Worm (Caenorhabditis elegans) whole organism, mixed stage, embryonic: ENCODE results near the gene W05H9.2.
A peak's percentile ranks its signal among the peaks of the same experiment; 100 is the strongest.

Experiments used
- M03D4.4 ChIP-seq: sonication (generic microtip); optimal IDR thresholded peaks from 2 replicates; lab custom pipeline; 2017; ENCODE audit warnings: mild to moderate bottlenecking, missing genetic modification characterization, missing compliant biosample characterization
- bed-3 ChIP-seq: fragments of 200-800 bp; sonication (Bioruptor generic); optimal IDR thresholded peaks from 3 replicates; lab custom pipeline; 2018; ENCODE audit warnings: mild to moderate bottlenecking, missing genetic modification characterization, moderate library complexity, missing compliant biosample characterization
- blmp-1 ChIP-seq: fragments of 150-350 bp; optimal IDR thresholded peaks from 2 replicates; lab custom pipeline; 2014; ENCODE audit warnings: missing biosample characterization, missing genetic modification characterization
- ceh-39 ChIP-seq: fragments of 150-350 bp; optimal IDR thresholded peaks from 2 replicates; lab custom pipeline; 2014; ENCODE audit warnings: missing biosample characterization, missing genetic modification characterization
- ceh-43 ChIP-seq: fragments of 200-800 bp; sonication (Bioruptor generic); optimal IDR thresholded peaks from 2 replicates; lab custom pipeline; 2018; ENCODE audit warnings: mild to moderate bottlenecking, missing genetic modification characterization, moderate library complexity, missing compliant biosample characterization
- ceh-83 ChIP-seq: fragments of 200-800 bp; sonication (Bioruptor generic); optimal IDR thresholded peaks from 2 replicates; lab custom pipeline; 2018; ENCODE audit warnings: mild to moderate bottlenecking, missing genetic modification characterization, missing compliant biosample characterization
- ces-1 ChIP-seq: fragments of 150-350 bp; optimal IDR thresholded peaks from 2 replicates; lab custom pipeline; 2014; ENCODE audit warnings: missing biosample characterization, missing genetic modification reagents, missing genetic modification characterization
- cnd-1 ChIP-seq: fragments of 200-800 bp; sonication (Bioruptor generic); optimal IDR thresholded peaks from 2 replicates; lab custom pipeline; 2018; ENCODE audit warnings: mild to moderate bottlenecking, missing genetic modification characterization, missing compliant biosample characterization
- drap-1 ChIP-seq: fragments of 200-800 bp; sonication (Bioruptor generic); optimal IDR thresholded peaks from 3 replicates; lab custom pipeline; 2018; ENCODE audit warnings: mild to moderate bottlenecking, missing genetic modification characterization, missing compliant biosample characterization
- elt-1 ChIP-seq: sonication (generic microtip); optimal IDR thresholded peaks from 2 replicates; lab custom pipeline; 2017; ENCODE audit warnings: missing genetic modification characterization, mild to moderate bottlenecking, missing compliant biosample characterization, antibody characterized with exemption, moderate library complexity, borderline replicate concordance; ENCODE audit not compliant: insufficient read depth
- elt-3 ChIP-seq: fragments of 150-350 bp; optimal IDR thresholded peaks from 2 replicates; lab custom pipeline; 2014; ENCODE audit warnings: missing biosample characterization, missing genetic modification characterization
- flh-1 ChIP-seq: fragments of 200-800 bp; sonication (Bioruptor generic); optimal IDR thresholded peaks from 2 replicates; lab custom pipeline; 2018; ENCODE audit warnings: mild to moderate bottlenecking, missing genetic modification characterization, moderate library complexity, missing compliant biosample characterization
- ham-2 ChIP-seq: fragments of 200-800 bp; sonication (Bioruptor generic); optimal IDR thresholded peaks from 2 replicates; lab custom pipeline; 2018; ENCODE audit warnings: mild to moderate bottlenecking, missing genetic modification characterization, missing compliant biosample characterization
- hlh-1 ChIP-seq: fragments of 150-350 bp; optimal IDR thresholded peaks from 2 replicates; lab custom pipeline; 2014; ENCODE audit warnings: missing biosample characterization, missing genetic modification reagents, missing genetic modification characterization
- lin-13 ChIP-seq: fragments of 150-350 bp; optimal IDR thresholded peaks from 2 replicates; lab custom pipeline; 2014; ENCODE audit warnings: missing biosample characterization, missing genetic modification characterization
- lin-32 ChIP-seq: fragments of 200-800 bp; sonication (Bioruptor generic); optimal IDR thresholded peaks from 2 replicates; lab custom pipeline; 2018; ENCODE audit warnings: mild to moderate bottlenecking, missing genetic modification characterization, missing compliant biosample characterization
- lsy-2 ChIP-seq: fragments of 150-350 bp; optimal IDR thresholded peaks from 2 replicates; lab custom pipeline; 2014; ENCODE audit warnings: missing biosample characterization, missing genetic modification characterization
- mab-5 ChIP-seq: fragments of 150-350 bp; optimal IDR thresholded peaks from 2 replicates; lab custom pipeline; 2014; ENCODE audit warnings: missing biosample characterization, missing genetic modification characterization
- mep-1 ChIP-seq: fragments of 150-350 bp; optimal IDR thresholded peaks from 2 replicates; lab custom pipeline; 2017; ENCODE audit warnings: missing biosample characterization, missing genetic modification reagents, missing genetic modification characterization, inconsistent platforms
- mls-2 ChIP-seq: sonication (generic microtip); optimal IDR thresholded peaks from 2 replicates; lab custom pipeline; 2016; ENCODE audit warnings: mild to moderate bottlenecking, missing genetic modification characterization, moderate library complexity, missing compliant biosample characterization
- nhr-12 ChIP-seq: fragments of 150-350 bp; optimal IDR thresholded peaks from 2 replicates; lab custom pipeline; 2014; ENCODE audit warnings: missing biosample characterization, missing genetic modification characterization
- nhr-2 ChIP-seq: fragments of 150-350 bp; optimal IDR thresholded peaks from 2 replicates; lab custom pipeline; 2014; ENCODE audit warnings: missing biosample characterization, missing genetic modification characterization
- nhr-237 ChIP-seq: fragments of 150-350 bp; optimal IDR thresholded peaks from 2 replicates; lab custom pipeline; 2014; ENCODE audit warnings: missing biosample characterization, missing genetic modification characterization
- nhr-28 ChIP-seq: fragments of 150-350 bp; optimal IDR thresholded peaks from 2 replicates; lab custom pipeline; 2014; ENCODE audit warnings: missing biosample characterization, missing genetic modification characterization
- nhr-76 ChIP-seq: sonication (generic microtip); optimal IDR thresholded peaks from 2 replicates; lab custom pipeline; 2017; ENCODE audit warnings: missing biosample characterization, missing genetic modification characterization
- pha-4 ChIP-seq: fragments of 150-350 bp; optimal IDR thresholded peaks from 2 replicates; lab custom pipeline; 2018; ENCODE audit warnings: missing biosample characterization, missing genetic modification reagents, missing genetic modification characterization
- sem-2 ChIP-seq: fragments of 200-800 bp; sonication (Bioruptor generic); optimal IDR thresholded peaks from 2 replicates; lab custom pipeline; 2018; ENCODE audit warnings: mild to moderate bottlenecking, missing genetic modification characterization, missing compliant biosample characterization
- snpc-4 ChIP-seq: fragments of 150-350 bp; optimal IDR thresholded peaks from 2 replicates; lab custom pipeline; 2014; ENCODE audit warnings: missing biosample characterization, missing genetic modification characterization
- sptf-1 ChIP-seq: sonication (generic microtip); optimal IDR thresholded peaks from 2 replicates; lab custom pipeline; 2017; ENCODE audit warnings: mild to moderate bottlenecking, missing genetic modification characterization, moderate library complexity, missing compliant biosample characterization
- tbx-8 ChIP-seq: fragments of 200-800 bp; sonication (Bioruptor generic); optimal IDR thresholded peaks from 2 replicates; lab custom pipeline; 2018; ENCODE audit warnings: mild to moderate bottlenecking, missing genetic modification characterization, moderate library complexity, missing compliant biosample characterization
- unc-120 ChIP-seq: sonication (generic microtip); optimal IDR thresholded peaks from 2 replicates; lab custom pipeline; 2017; ENCODE audit warnings: missing genetic modification characterization, missing compliant biosample characterization; ENCODE audit not compliant: poor library complexity, severe bottlenecking
- unc-39 ChIP-seq: fragments of 150-350 bp; optimal IDR thresholded peaks from 2 replicates; lab custom pipeline; 2014; ENCODE audit warnings: missing biosample characterization, missing genetic modification characterization
- unc-62 ChIP-seq: fragments of 150-350 bp; optimal IDR thresholded peaks from 2 replicates; lab custom pipeline; 2014; ENCODE audit warnings: missing biosample characterization, missing genetic modification reagents, missing genetic modification characterization
- zip-8 ChIP-seq: fragments of 150-350 bp; optimal IDR thresholded peaks from 2 replicates; lab custom pipeline; 2014; ENCODE audit warnings: missing biosample characterization, missing genetic modification characterization

Gene W05H9.2

ce11 chrX:6255561-6255960, 11.3 kb upstream of the W05H9.2 start:
- TF ChIP-seq ham-2: no peak
- TF ChIP-seq ceh-39 (tag; lab: Kevin White, UChicago): peak; percentile 36
- TF ChIP-seq hlh-1 (tag; lab: Kevin White, UChicago): peak; percentile 90
- TF ChIP-seq cnd-1: peak; percentile 81
- TF ChIP-seq sptf-1: no peak
- TF ChIP-seq ces-1 (GFP tag; lab: Kevin White, UChicago): no peak
- no peak for TF ChIP-seq snpc-4
- peak; percentile 47 for TF ChIP-seq unc-62 (GFP tag; lab: Kevin White, UChicago)
- no peak for TF ChIP-seq lsy-2 (tag; lab: Kevin White, UChicago)
- peak; percentile 29 for TF ChIP-seq mep-1 (tag; lab: Kevin White, UChicago)
- peak; percentile 84 for TF ChIP-seq nhr-2
- peak; percentile 30 for TF ChIP-seq unc-120 (tag; lab: Kevin White, UChicago)
- no peak for TF ChIP-seq mls-2 (tag; lab: Kevin White, UChicago)

- no peak for TF ChIP-seq tbx-8 (GFP tag; lab: Kevin White, UChicago)
- no peak for TF ChIP-seq mls-2 (tag; lab: Kevin White, UChicago)
- TF ChIP-seq ceh-39 (tag; lab: Kevin White, UChicago): no peak
- TF ChIP-seq pha-4 (tag; lab: Kevin White, UChicago): no peak
- TF ChIP-seq sem-2: no peak
- no peak for TF ChIP-seq nhr-237 (tag; lab: Kevin White, UChicago)
- no peak for TF ChIP-seq mab-5 (tag; lab: Kevin White, UChicago)
- TF ChIP-seq drap-1 (GFP tag; lab: Kevin White, UChicago): no peak
- TF ChIP-seq unc-120 (tag; lab: Kevin White, UChicago): no peak
- TF ChIP-seq snpc-4: no peak
- no peak for TF ChIP-seq ceh-43 (GFP tag; lab: Kevin White, UChicago)
- TF ChIP-seq nhr-12 (tag; lab: Kevin White, UChicago): no peak
- TF ChIP-seq nhr-28 (tag; lab: Kevin White, UChicago): no peak
- no peak for TF ChIP-seq nhr-2
These were observed 10.4 kb upstream of the W05H9.2 start for ce11 chrX:6256430-6256829.

ce11 chrX:6256969-6257368, 9.9 kb upstream of the W05H9.2 start:
- TF ChIP-seq unc-120 (tag; lab: Kevin White, UChicago) (no peak), lsy-2 (tag; lab: Kevin White, UChicago) (no peak), nhr-237 (tag; lab: Kevin White, UChicago) (no peak), blmp-1 (tag; lab: Kevin White, UChicago) (no peak), lin-32 (GFP tag; lab: Kevin White, UChicago) (no peak), pha-4 (tag; lab: Kevin White, UChicago) (no peak), drap-1 (GFP tag; lab: Kevin White, UChicago) (no peak), sem-2 (no peak), mab-5 (tag; lab: Kevin White, UChicago) (no peak), sptf-1 (no peak)
- TF ChIP-seq, all 35 proteins: peak for 0

- TF ChIP-seq unc-39 (tag; lab: Kevin White, UChicago): no peak
- TF ChIP-seq sptf-1: peak; percentile 12
- TF ChIP-seq ham-2: no peak
- peak; percentile 42 for TF ChIP-seq nhr-2
- TF ChIP-seq mab-5 (tag; lab: Kevin White, UChicago): no peak
- TF ChIP-seq unc-62 (GFP tag; lab: Kevin White, UChicago): no peak
- no peak for TF ChIP-seq snpc-4
- TF ChIP-seq blmp-1 (tag; lab: Kevin White, UChicago): no peak
- TF ChIP-seq flh-1 (GFP tag; lab: Kevin White, UChicago): no peak
- TF ChIP-seq lin-13 (tag; lab: Kevin White, UChicago): no peak
- TF ChIP-seq nhr-237 (tag; lab: Kevin White, UChicago): no peak
- no peak for TF ChIP-seq nhr-28 (tag; lab: Kevin White, UChicago)
- TF ChIP-seq ceh-39 (tag; lab: Kevin White, UChicago): no peak
- no peak for TF ChIP-seq mls-2 (tag; lab: Kevin White, UChicago)
- no peak for TF ChIP-seq tbx-8 (GFP tag; lab: Kevin White, UChicago)
- no peak for TF ChIP-seq sem-2
- peak; percentile 62 for TF ChIP-seq ceh-43 (GFP tag; lab: Kevin White, UChicago)
- TF ChIP-seq nhr-12 (tag; lab: Kevin White, UChicago): no peak
- peak; percentile 67 for TF ChIP-seq cnd-1
- peak; percentile 61 for TF ChIP-seq lin-32 (GFP tag; lab: Kevin White, UChicago)
- no peak for TF ChIP-seq zip-8 (tag; lab: Kevin White, UChicago)
- TF ChIP-seq elt-1 (tag; lab: Kevin White, UChicago): no peak
- peak; percentile 53 for TF ChIP-seq ces-1 (GFP tag; lab: Kevin White, UChicago)
- no peak for TF ChIP-seq nhr-76 (tag; lab: Kevin White, UChicago)
- no peak for TF ChIP-seq M03D4.4 (tag; lab: Kevin White, UChicago)
- no peak for TF ChIP-seq unc-120 (tag; lab: Kevin White, UChicago)
- TF ChIP-seq pha-4 (tag; lab: Kevin White, UChicago): no peak
- TF ChIP-seq lsy-2 (tag; lab: Kevin White, UChicago): no peak
- TF ChIP-seq elt-3 (tag; lab: Kevin White, UChicago): no peak
- no peak for TF ChIP-seq ceh-83
- TF ChIP-seq bed-3: no peak
These were observed 8.4 kb upstream of the W05H9.2 start for ce11 chrX:6258409-6258808.
